Fruit fly (Drosophila melanogaster) whole organism, embryonic: ENCODE measurements around the gene srl.

Source experiments
- CG10209 ChIP-seq: fragments of 200-800 bp; sonication (Bioruptor generic); optimal IDR thresholded peaks from 3 replicates; lab custom pipeline; 2017; ENCODE audit warnings: missing biosample characterization, mild to moderate bottlenecking, missing genetic modification characterization, missing genetic modification reagents
- CG11085 ChIP-seq: fragments of 200-800 bp; sonication (Bioruptor generic); IDR thresholded peaks from 2 replicates; pipeline ENCODE4 v1.3.6; 2022; ENCODE audit warnings: missing biosample characterization, missing genetic modification characterization
- CG11504 ChIP-seq: fragments of 200-800 bp; sonication (Bioruptor generic); optimal IDR thresholded peaks from 3 replicates; lab custom pipeline; 2019; ENCODE audit warnings: missing biosample characterization, mild to moderate bottlenecking, missing genetic modification characterization, moderate library complexity
- CG11695 ChIP-seq: fragments of 200-800 bp; sonication (Bioruptor generic); IDR thresholded peaks from 3 replicates; pipeline ENCODE4 v1.3.6; 2022; ENCODE audit warnings: missing biosample characterization, missing genetic modification characterization
- CG11696 ChIP-seq: fragments of 200-800 bp; sonication (Bioruptor generic); IDR thresholded peaks from 2 replicates; pipeline ENCODE4 v1.3.6; 2022; ENCODE audit warnings: missing biosample characterization, missing genetic modification characterization
- CG11723 ChIP-seq: fragments of 200-800 bp; sonication (Bioruptor generic); optimal IDR thresholded peaks from 2 replicates; lab custom pipeline; 2017; ENCODE audit warnings: missing biosample characterization, mild to moderate bottlenecking, missing genetic modification characterization
- CG12104 ChIP-seq: fragments of 200-800 bp; sonication (Bioruptor generic); optimal IDR thresholded peaks from 3 replicates; lab custom pipeline; 2016; ENCODE audit warnings: missing biosample characterization, missing genetic modification characterization
- CG12155 ChIP-seq: fragments of 200-800 bp; sonication (Bioruptor generic); optimal IDR thresholded peaks from 3 replicates; lab custom pipeline; 2016; ENCODE audit warnings: missing biosample characterization, missing genetic modification characterization
- CG12769 ChIP-seq: fragments of 200-800 bp; sonication (Bioruptor generic); optimal IDR thresholded peaks from 2 replicates; lab custom pipeline; 2019; ENCODE audit warnings: missing biosample characterization, mild to moderate bottlenecking, missing genetic modification characterization, moderate library complexity
- CG14441 ChIP-seq: fragments of 200-800 bp; sonication (Bioruptor generic); IDR thresholded peaks from 2 replicates; pipeline ENCODE4 v1.3.6; 2022; ENCODE audit warnings: missing biosample characterization, missing genetic modification characterization
- CG14965 ChIP-seq: fragments of 200-800 bp; sonication (Bioruptor generic); optimal IDR thresholded peaks from 2 replicates; lab custom pipeline; 2016; ENCODE audit warnings: missing biosample characterization, missing genetic modification characterization, borderline replicate concordance
- CG18262 ChIP-seq: fragments of 200-800 bp; optimal IDR thresholded peaks from 3 replicates; lab custom pipeline; 2019; ENCODE audit warnings: missing biosample characterization, mild to moderate bottlenecking, missing genetic modification characterization, moderate library complexity
- CG1832 ChIP-seq: fragments of 200-800 bp; sonication (Bioruptor generic); optimal IDR thresholded peaks from 2 replicates; lab custom pipeline; 2017; ENCODE audit warnings: missing biosample characterization, mild to moderate bottlenecking, missing genetic modification characterization, inconsistent platforms
- CG2678 ChIP-seq: fragments of 200-800 bp; sonication (Bioruptor generic); optimal IDR thresholded peaks from 3 replicates; lab custom pipeline; 2019; ENCODE audit warnings: missing biosample characterization, mild to moderate bottlenecking, missing genetic modification characterization, moderate library complexity
- CG3995 ChIP-seq: fragments of 200-800 bp; sonication (Bioruptor generic); optimal IDR thresholded peaks from 3 replicates; lab custom pipeline; 2016; ENCODE audit warnings: missing biosample characterization, missing genetic modification characterization
- CG42726 ChIP-seq: fragments of 200-800 bp; sonication (Bioruptor generic); IDR thresholded peaks from 2 replicates; pipeline ENCODE4 v1.3.6; 2022; ENCODE audit warnings: missing biosample characterization, missing genetic modification characterization; ENCODE audit not compliant: partially characterized antibody
- CG6175 ChIP-seq: fragments of 200-800 bp; sonication (Bioruptor generic); IDR thresholded peaks from 3 replicates; pipeline ENCODE4 v1.3.6; 2022; ENCODE audit warnings: missing biosample characterization, missing genetic modification characterization
- CG7786 ChIP-seq: fragments of 200-800 bp; sonication (Bioruptor generic); optimal IDR thresholded peaks from 2 replicates; lab custom pipeline; 2016; ENCODE audit warnings: missing biosample characterization, missing genetic modification characterization
- CG8478 ChIP-seq: fragments of >200 bp; optimal IDR thresholded peaks from 2 replicates; lab custom pipeline; 2018
- CG8924 ChIP-seq: fragments of 200-800 bp; optimal IDR thresholded peaks from 3 replicates; lab custom pipeline; 2019; ENCODE audit warnings: missing biosample characterization, mild to moderate bottlenecking, missing genetic modification characterization, moderate library complexity
- CHES-1-like ChIP-seq: fragments of 200-800 bp; sonication (Bioruptor generic); optimal IDR thresholded peaks from 2 replicates; lab custom pipeline; 2016; ENCODE audit warnings: missing biosample characterization, missing genetic modification characterization
- D19A ChIP-seq: fragments of 200-800 bp; optimal IDR thresholded peaks from 3 replicates; lab custom pipeline; 2019; ENCODE audit warnings: missing biosample characterization, mild to moderate bottlenecking, missing genetic modification characterization, moderate library complexity
- D19B ChIP-seq: fragments of 200-800 bp; sonication (Bioruptor generic); optimal IDR thresholded peaks from 2 replicates; lab custom pipeline; 2017; ENCODE audit warnings: missing biosample characterization, mild to moderate bottlenecking, missing genetic modification characterization
- HLH54F ChIP-seq: fragments of 200-800 bp; sonication (Bioruptor generic); optimal IDR thresholded peaks from 3 replicates; lab custom pipeline; 2016; ENCODE audit warnings: missing biosample characterization, missing genetic modification characterization
- HLHmδ ChIP-seq: fragments of 200-800 bp; sonication (Bioruptor generic); optimal IDR thresholded peaks from 2 replicates; lab custom pipeline; 2018; ENCODE audit warnings: missing biosample characterization, mild to moderate bottlenecking, missing genetic modification characterization, moderate library complexity
- Hmx ChIP-seq: fragments of 200-800 bp; sonication (Bioruptor generic); optimal IDR thresholded peaks from 2 replicates; lab custom pipeline; 2016; ENCODE audit warnings: missing biosample characterization, missing genetic modification characterization
- Hr39 ChIP-seq: fragments of >200 bp; optimal IDR thresholded peaks from 2 replicates; lab custom pipeline; 2017
- Nf-YC ChIP-seq: fragments of 200-800 bp; optimal IDR thresholded peaks from 3 replicates; lab custom pipeline; 2019; ENCODE audit warnings: missing biosample characterization, mild to moderate bottlenecking, missing genetic modification characterization, moderate library complexity
- Oaz ChIP-seq: fragments of 200-800 bp; sonication (Bioruptor generic); IDR thresholded peaks from 2 replicates; pipeline ENCODE4 v1.3.6; 2022; ENCODE audit warnings: missing biosample characterization, missing genetic modification characterization
- Six4 ChIP-seq: fragments of 200-800 bp; sonication (Bioruptor generic); optimal IDR thresholded peaks from 2 replicates; lab custom pipeline; 2016; ENCODE audit warnings: missing biosample characterization, missing genetic modification characterization
- Sox100B ChIP-seq: fragments of 200-800 bp; sonication (Bioruptor generic); optimal IDR thresholded peaks from 3 replicates; lab custom pipeline; 2018; ENCODE audit warnings: missing biosample characterization, mild to moderate bottlenecking, missing genetic modification characterization
- Sry-β ChIP-seq: fragments of 200-800 bp; sonication (Bioruptor generic); optimal IDR thresholded peaks from 2 replicates; lab custom pipeline; 2018; ENCODE audit warnings: missing biosample characterization, mild to moderate bottlenecking, missing genetic modification characterization, moderate library complexity
- YL-1 ChIP-seq: fragments of 200-800 bp; sonication (Bioruptor generic); optimal IDR thresholded peaks from 3 replicates; lab custom pipeline; 2017; ENCODE audit warnings: missing biosample characterization, mild to moderate bottlenecking, missing genetic modification characterization
- ap ChIP-seq: fragments of 200-800 bp; sonication (Bioruptor generic); IDR thresholded peaks from 2 replicates; pipeline ENCODE4 v1.3.6; 2022; ENCODE audit warnings: missing biosample characterization, missing genetic modification characterization
- bowl ChIP-seq: fragments of 200-800 bp; sonication (Bioruptor generic); IDR thresholded peaks from 2 replicates; pipeline ENCODE4 v1.3.6; 2022; ENCODE audit warnings: missing biosample characterization, missing genetic modification characterization
- btn ChIP-seq: fragments of 200-800 bp; sonication (Bioruptor generic); optimal IDR thresholded peaks from 2 replicates; lab custom pipeline; 2016; ENCODE audit warnings: missing biosample characterization, missing genetic modification characterization
- chn ChIP-seq: fragments of 200-800 bp; sonication (Bioruptor generic); optimal IDR thresholded peaks from 2 replicates; lab custom pipeline; 2016; ENCODE audit warnings: missing biosample characterization, missing genetic modification characterization
- ci ChIP-seq: fragments of 200-800 bp; sonication (Bioruptor generic); IDR thresholded peaks from 3 replicates; pipeline ENCODE4 v1.3.6; 2022; ENCODE audit warnings: missing biosample characterization, missing genetic modification characterization
- cwo ChIP-seq: fragments of 200-800 bp; sonication (Bioruptor generic); optimal IDR thresholded peaks from 3 replicates; lab custom pipeline; 2017; ENCODE audit warnings: missing biosample characterization, missing genetic modification characterization, mild to moderate bottlenecking, moderate library complexity, missing genetic modification reagents
- en ChIP-seq: fragments of 200-800 bp; sonication (Bioruptor generic); optimal IDR thresholded peaks from 2 replicates; lab custom pipeline; 2016; ENCODE audit warnings: missing biosample characterization, missing genetic modification characterization
- esg ChIP-seq: fragments of 200-800 bp; sonication (Bioruptor generic); conservative IDR thresholded peaks from 2 replicates; pipeline ENCODE4 v1.3.6; 2022; ENCODE audit warnings: missing biosample characterization, missing genetic modification characterization
- eyg ChIP-seq: fragments of 200-800 bp; sonication (Bioruptor generic); optimal IDR thresholded peaks from 3 replicates; lab custom pipeline; 2016; ENCODE audit warnings: missing biosample characterization, missing genetic modification characterization
- fd96Cb ChIP-seq: fragments of 200-800 bp; sonication (Bioruptor generic); optimal IDR thresholded peaks from 2 replicates; lab custom pipeline; 2018; ENCODE audit warnings: missing biosample characterization, mild to moderate bottlenecking, missing genetic modification characterization, moderate library complexity
- gsb-n ChIP-seq: fragments of 200-800 bp; sonication (Bioruptor generic); optimal IDR thresholded peaks from 3 replicates; lab custom pipeline; 2018; ENCODE audit warnings: missing biosample characterization, mild to moderate bottlenecking, missing genetic modification characterization
- hbn ChIP-seq: fragments of 200-800 bp; sonication (Bioruptor generic); IDR thresholded peaks from 2 replicates; pipeline ENCODE4 v1.3.6; 2022; ENCODE audit warnings: missing biosample characterization, missing genetic modification characterization; ENCODE audit not compliant: partially characterized antibody
- lbe ChIP-seq: fragments of 200-800 bp; sonication (Bioruptor generic); optimal IDR thresholded peaks from 2 replicates; lab custom pipeline; 2016; ENCODE audit warnings: missing biosample characterization, mild to moderate bottlenecking, missing genetic modification characterization
- pros ChIP-seq: fragments of 200-800 bp; sonication (Bioruptor generic); optimal IDR thresholded peaks from 3 replicates; lab custom pipeline; 2019; ENCODE audit warnings: missing biosample characterization, mild to moderate bottlenecking, missing genetic modification characterization, moderate library complexity
- so ChIP-seq: fragments of 200-800 bp; sonication (Bioruptor generic); IDR thresholded peaks from 3 replicates; pipeline ENCODE4 v1.3.6; 2022; ENCODE audit warnings: missing biosample characterization, missing genetic modification characterization
- sr ChIP-seq: fragments of 200-800 bp; sonication (Bioruptor generic); IDR thresholded peaks from 3 replicates; pipeline ENCODE4 v1.3.6; 2022; ENCODE audit warnings: missing biosample characterization, missing genetic modification characterization
- tgo ChIP-seq: fragments of 200-800 bp; sonication (Bioruptor generic); IDR thresholded peaks from 3 replicates; pipeline ENCODE4 v1.3.6; 2022; ENCODE audit warnings: missing biosample characterization, missing genetic modification characterization
- vvl ChIP-seq: fragments of 200-800 bp; sonication (Bioruptor generic); IDR thresholded peaks from 2 replicates; pipeline ENCODE4 v1.3.6; 2022; ENCODE audit warnings: missing biosample characterization, missing genetic modification characterization

srl gene

DNA sequence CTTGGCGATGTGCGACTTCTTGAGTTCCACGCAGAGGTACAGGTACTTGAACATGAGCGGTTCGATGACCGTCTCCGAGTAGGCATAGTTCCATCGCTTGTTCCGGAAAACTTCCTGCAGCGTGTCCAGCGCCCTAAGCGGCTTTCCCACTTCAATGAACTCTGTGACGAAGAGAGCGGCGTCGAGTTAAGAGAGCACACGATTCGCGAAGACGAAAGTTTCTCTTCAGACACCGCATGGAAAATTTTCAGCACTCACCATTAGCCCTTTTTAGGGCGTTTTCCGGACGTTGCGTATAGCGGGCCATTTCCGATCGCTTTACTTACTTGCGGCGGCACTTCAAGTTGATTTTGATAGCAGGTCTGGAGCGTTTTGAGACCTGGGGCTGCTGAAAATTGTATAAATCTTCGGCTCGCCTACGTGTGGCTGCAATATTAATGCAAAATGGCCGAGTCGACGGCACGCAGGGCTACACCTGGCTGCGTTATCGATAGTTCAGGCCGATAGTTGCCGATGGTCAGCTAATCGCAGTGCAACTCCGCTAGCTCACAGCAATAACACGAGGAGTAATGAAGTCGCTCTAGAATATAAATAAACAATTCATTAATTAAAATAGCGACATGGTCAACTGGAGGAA, 4.4 kb upstream of the srl start, which contains the start of the genes eIF3a and CG1074 (continued):
- TF ChIP-seq bowl (GFP tag; lab: Robert Waterston, UW): no peak
- no peak for TF ChIP-seq gsb-n (tag; lab: Kevin White, UChicago)
- TF ChIP-seq CG42726 (GFP tag; lab: Robert Waterston, UW): peak; percentile 98
- TF ChIP-seq tgo (GFP tag; lab: Robert Waterston, UW): no peak; the same call in 2 of the 3 replicates
- TF ChIP-seq hbn (GFP tag; lab: Robert Waterston, UW): peak; percentile 91
- TF ChIP-seq YL-1: peak; percentile 100
- TF ChIP-seq vvl (GFP tag; lab: Robert Waterston, UW): peak; percentile 85
- TF ChIP-seq CG11085 (GFP tag; lab: Robert Waterston, UW): peak; percentile 63; the same call in 1 of the 2 replicates
- TF ChIP-seq CG3995 (GFP tag; lab: Kevin White, UChicago): peak; percentile 76
- TF ChIP-seq CG11504 (tag; lab: Kevin White, UChicago): no peak
- TF ChIP-seq CG6175 (GFP tag; lab: Robert Waterston, UW): peak; percentile 34; the same call in 1 of the 3 replicates
- TF ChIP-seq CG7786: peak; percentile 36
- peak; percentile 69; the same call in 2 of the 3 replicates for TF ChIP-seq sr (GFP tag; lab: Robert Waterston, UW)
- TF ChIP-seq D19B (GFP tag; lab: Kevin White, UChicago): no peak
- peak; percentile 67 for TF ChIP-seq CG11696 (GFP tag; lab: Robert Waterston, UW)
- no peak for TF ChIP-seq Hmx
- TF ChIP-seq Nf-YC (tag; lab: Kevin White, UChicago): peak; percentile 64
- TF ChIP-seq chn (GFP tag; lab: Kevin White, UChicago): peak; percentile 56
- peak; percentile 19 for TF ChIP-seq fd96Cb (tag; lab: Kevin White, UChicago)
- no peak for TF ChIP-seq Hr39
- peak; percentile 75 for TF ChIP-seq CHES-1-like (GFP tag; lab: Kevin White, UChicago)
- TF ChIP-seq lbe (GFP tag; lab: Kevin White, UChicago): peak; percentile 64
- no peak for TF ChIP-seq en (GFP tag; lab: Kevin White, UChicago)
- peak; percentile 61 for TF ChIP-seq HLH54F (GFP tag; lab: Kevin White, UChicago)
- no peak for TF ChIP-seq CG1832
- TF ChIP-seq esg (GFP tag; lab: Robert Waterston, UW): no peak
- TF ChIP-seq CG11723 (GFP tag; lab: Kevin White, UChicago): peak; percentile 59
- 0 out of 3 replicates have a peak, but pooled peaks have one; percentile 33 for TF ChIP-seq CG11695 (GFP tag; lab: Robert Waterston, UW)
- peak; percentile 45 for TF ChIP-seq eyg (GFP tag; lab: Kevin White, UChicago)
- TF ChIP-seq CG18262 (tag; lab: Kevin White, UChicago): peak; percentile 44
- peak; percentile 55; the same call in 1 of the 2 replicates for TF ChIP-seq CG14441
- no peak for TF ChIP-seq CG14965
- TF ChIP-seq CG12155 (GFP tag; lab: Kevin White, UChicago): peak; percentile 47
- no peak for TF ChIP-seq Six4 (GFP tag; lab: Kevin White, UChicago)
- peak; percentile 37; the same call in 1 of the 2 replicates for TF ChIP-seq Oaz (GFP tag; lab: Robert Waterston, UW)
- TF ChIP-seq Sox100B (GFP tag; lab: Kevin White, UChicago): no peak
- peak; percentile 25; the same call in 1 of the 3 replicates for TF ChIP-seq so
- peak; percentile 38 for TF ChIP-seq Sry-β (GFP tag; lab: Kevin White, UChicago)
- peak; percentile 88 for TF ChIP-seq ci (GFP tag; lab: Robert Waterston, UW)
- TF ChIP-seq CG8924 (tag; lab: Kevin White, UChicago): peak; percentile 83
- TF ChIP-seq btn (GFP tag; lab: Kevin White, UChicago): peak; percentile 22
- TF ChIP-seq HLHmδ: peak; percentile 92
- TF ChIP-seq CG2678: no peak
- peak; percentile 29 for TF ChIP-seq CG10209
- no peak for TF ChIP-seq CG12769 (tag; lab: Kevin White, UChicago)
- TF ChIP-seq cwo (GFP tag; lab: Kevin White, UChicago): peak; percentile 30
- TF ChIP-seq pros (GFP tag; lab: Kevin White, UChicago): peak; percentile 16
- TF ChIP-seq ap (GFP tag; lab: Robert Waterston, UW): no peak
- peak; percentile 33 for TF ChIP-seq CG12104 (GFP tag; lab: Kevin White, UChicago)
- TF ChIP-seq D19A: no peak
- no peak for TF ChIP-seq CG8478 (lab: Kevin White, UChicago)
